Worm (Caenorhabditis elegans) whole organism, L1 larva: ENCODE data around the gene cdc-42.
A peak's percentile ranks its signal among the peaks of the same experiment; 100 is the strongest.

Experiments
- C04F5.9 ChIP-seq: sonication (generic microtip); optimal IDR thresholded peaks from 2 replicates; lab custom pipeline; 2016; ENCODE audit warnings: missing genetic modification characterization, missing compliant biosample characterization
- Y116A8C.19 ChIP-seq: sonication (generic microtip); optimal IDR thresholded peaks from 2 replicates; lab custom pipeline; 2016; ENCODE audit warnings: missing compliant biosample characterization, missing genetic modification characterization, borderline replicate concordance
- aha-1 ChIP-seq: fragments of 150-350 bp; optimal IDR thresholded peaks from 2 replicates; lab custom pipeline; 2014; ENCODE audit warnings: missing biosample characterization, missing genetic modification characterization
- alr-1 ChIP-seq: fragments of 200-800 bp; sonication (Bioruptor generic); optimal IDR thresholded peaks from 2 replicates; lab custom pipeline; 2018; ENCODE audit warnings: borderline replicate concordance, mild to moderate bottlenecking, missing genetic modification characterization, missing compliant biosample characterization
- aly-2 ChIP-seq: fragments of 150-350 bp; optimal IDR thresholded peaks from 2 replicates; lab custom pipeline; 2014; ENCODE audit warnings: missing biosample characterization, missing genetic modification characterization
- ama-1 ChIP-seq: fragments of 150-350 bp; optimal IDR thresholded peaks from 2 replicates; lab custom pipeline; 2014
- ceh-63 ChIP-seq: fragments of 200-800 bp; sonication (Bioruptor generic); optimal IDR thresholded peaks from 2 replicates; lab custom pipeline; 2018; ENCODE audit warnings: mild to moderate bottlenecking, missing genetic modification characterization, missing compliant biosample characterization
- ceh-82 ChIP-seq, 3 experiments: fragments of 150-350 bp in 1 of 3; sonication (generic microtip) in 2 of 3; optimal IDR thresholded peaks; 2 replicates each; lab custom pipeline; 2014 to 2017; ENCODE audit warnings: missing biosample characterization in 3 of 3, missing genetic modification characterization in 3 of 3
- ceh-90 ChIP-seq: sonication (generic microtip); optimal IDR thresholded peaks from 2 replicates; lab custom pipeline; 2016; ENCODE audit warnings: missing genetic modification characterization, missing compliant biosample characterization
- ces-1 ChIP-seq: fragments of 150-350 bp; optimal IDR thresholded peaks from 2 replicates; lab custom pipeline; 2014; ENCODE audit warnings: missing biosample characterization, missing genetic modification reagents, missing genetic modification characterization
- dpl-1 ChIP-seq, 3 experiments: fragments of 150-350 bp in 2 of 3; sonication (generic microtip) in 1 of 3; optimal IDR thresholded peaks; 2 replicates each; lab custom pipeline; 2014 to 2017; ENCODE audit warnings: missing biosample characterization in 3 of 3, missing genetic modification characterization in 3 of 3, missing genetic modification reagents in 3 of 3
- dsc-1 ChIP-seq: sonication (generic microtip); optimal IDR thresholded peaks from 2 replicates; lab custom pipeline; 2016; ENCODE audit warnings: mild to moderate bottlenecking, missing genetic modification characterization, missing compliant biosample characterization
- efl-3 ChIP-seq: fragments of 200-800 bp; sonication (Bioruptor generic); optimal IDR thresholded peaks from 2 replicates; lab custom pipeline; 2018; ENCODE audit warnings: mild to moderate bottlenecking, missing genetic modification characterization, missing compliant biosample characterization
- elt-2 ChIP-seq: sonication (generic microtip); optimal IDR thresholded peaks from 2 replicates; lab custom pipeline; 2016; ENCODE audit warnings: missing genetic modification characterization, mild to moderate bottlenecking, inconsistent platforms, missing compliant biosample characterization, missing genetic modification reagents
- elt-3 ChIP-seq, 6 experiments: fragments of 150-350 bp in 1 of 6; sonication (generic microtip); optimal IDR thresholded peaks; 2 replicates each; lab custom pipeline; 2017 to 2018; ENCODE audit warnings: missing biosample characterization in 6 of 6, missing genetic modification characterization in 6 of 6, inconsistent platforms in 1 of 6
- fkh-4 ChIP-seq: sonication (generic microtip); optimal IDR thresholded peaks from 2 replicates; lab custom pipeline; 2016; ENCODE audit warnings: missing compliant biosample characterization, missing genetic modification characterization, borderline replicate concordance
- fos-1 ChIP-seq: fragments of 150-350 bp; optimal IDR thresholded peaks from 2 replicates; lab custom pipeline; 2014; ENCODE audit warnings: missing biosample characterization, missing genetic modification characterization
- hlh-17 ChIP-seq: fragments of 200-800 bp; sonication (Bioruptor generic); optimal IDR thresholded peaks from 2 replicates; lab custom pipeline; 2018; ENCODE audit warnings: missing genetic modification characterization, mild to moderate bottlenecking, missing compliant biosample characterization, moderate library complexity, borderline replicate concordance
- hpl-2 ChIP-seq: fragments of 150-350 bp; optimal IDR thresholded peaks from 2 replicates; lab custom pipeline; 2014; ENCODE audit warnings: missing biosample characterization, missing genetic modification reagents, missing genetic modification characterization
- irx-1 ChIP-seq: sonication (generic microtip); optimal IDR thresholded peaks from 2 replicates; lab custom pipeline; 2016; ENCODE audit warnings: missing genetic modification characterization, missing compliant biosample characterization
- isw-1 ChIP-seq: fragments of 200-800 bp; sonication (Bioruptor generic); IDR thresholded peaks from 2 replicates; pipeline ENCODE4 v1.3.6; 2022; ENCODE audit warnings: missing genetic modification characterization, missing compliant biosample characterization
- jun-1 ChIP-seq: fragments of 150-350 bp; optimal IDR thresholded peaks from 2 replicates; lab custom pipeline; 2014; ENCODE audit warnings: missing biosample characterization, missing genetic modification reagents, missing genetic modification characterization
- lin-35 ChIP-seq, 2 experiments: fragments of 150-350 bp; optimal IDR thresholded peaks; 2 replicates each; lab custom pipeline; 2014; ENCODE audit warnings: missing biosample characterization in 2 of 2, missing genetic modification characterization in 2 of 2, missing genetic modification reagents in 2 of 2
- lin-39 ChIP-seq: fragments of 150-350 bp; optimal IDR thresholded peaks from 2 replicates; lab custom pipeline; 2014; ENCODE audit warnings: missing biosample characterization, missing genetic modification reagents, missing genetic modification characterization
- lir-3 ChIP-seq: sonication (generic microtip); optimal IDR thresholded peaks from 2 replicates; lab custom pipeline; 2016; ENCODE audit warnings: mild to moderate bottlenecking, missing genetic modification characterization, moderate library complexity, missing compliant biosample characterization; ENCODE audit not compliant: poor library complexity
- lsy-2 ChIP-seq, 2 experiments: fragments of 150-350 bp; optimal IDR thresholded peaks; 2 replicates each; lab custom pipeline; 2014; ENCODE audit warnings: missing biosample characterization in 2 of 2, missing genetic modification characterization in 2 of 2
- mab-9 ChIP-seq: fragments of 200-800 bp; sonication (Bioruptor generic); IDR thresholded peaks from 2 replicates; pipeline ENCODE4 v1.3.6; 2022; ENCODE audit warnings: missing genetic modification reagents, missing genetic modification characterization, missing compliant biosample characterization
- nhr-11 ChIP-seq: fragments of 150-350 bp; optimal IDR thresholded peaks from 2 replicates; lab custom pipeline; 2014; ENCODE audit warnings: missing biosample characterization, missing genetic modification characterization
- nhr-12 ChIP-seq: sonication (generic microtip); optimal IDR thresholded peaks from 2 replicates; lab custom pipeline; 2017; ENCODE audit warnings: missing biosample characterization, missing genetic modification characterization
- nhr-19 ChIP-seq: fragments of 200-800 bp; sonication (Bioruptor generic); conservative IDR thresholded peaks from 2 replicates; pipeline ENCODE4 v1.3.6; 2022; ENCODE audit warnings: missing genetic modification characterization, missing compliant biosample characterization
- nhr-20 ChIP-seq: sonication (generic microtip); optimal IDR thresholded peaks from 2 replicates; lab custom pipeline; 2016; ENCODE audit warnings: mild to moderate bottlenecking, missing genetic modification characterization, missing compliant biosample characterization
- nhr-237 ChIP-seq: fragments of 150-350 bp; optimal IDR thresholded peaks from 2 replicates; lab custom pipeline; 2014; ENCODE audit warnings: missing biosample characterization, missing genetic modification characterization
- nhr-28 ChIP-seq: fragments of 150-350 bp; optimal IDR thresholded peaks from 2 replicates; lab custom pipeline; 2014; ENCODE audit warnings: missing biosample characterization, missing genetic modification characterization
- nhr-47 ChIP-seq: sonication (generic microtip); optimal IDR thresholded peaks from 2 replicates; lab custom pipeline; 2016; ENCODE audit warnings: mild to moderate bottlenecking, missing genetic modification characterization, moderate library complexity, missing compliant biosample characterization
- nhr-71 ChIP-seq: sonication (generic microtip); optimal IDR thresholded peaks from 2 replicates; lab custom pipeline; 2016; ENCODE audit warnings: mild to moderate bottlenecking, missing genetic modification characterization, moderate library complexity, missing compliant biosample characterization
- nhr-76 ChIP-seq: sonication (generic microtip); optimal IDR thresholded peaks from 2 replicates; lab custom pipeline; 2017; ENCODE audit warnings: missing biosample characterization, missing genetic modification characterization
- nhr-77 ChIP-seq: fragments of 150-350 bp; optimal IDR thresholded peaks from 2 replicates; lab custom pipeline; 2014; ENCODE audit warnings: missing biosample characterization, missing genetic modification characterization
- nhr-84 ChIP-seq: sonication (generic microtip); optimal IDR thresholded peaks from 2 replicates; lab custom pipeline; 2017; ENCODE audit warnings: missing biosample characterization, missing genetic modification characterization
- nhr-85 ChIP-seq: sonication (generic microtip); peaks from one replicate; lab custom pipeline; 2016; ENCODE audit warnings: missing genetic modification characterization, inconsistent platforms, missing compliant biosample characterization
- nhr-90 ChIP-seq: sonication (generic microtip); optimal IDR thresholded peaks from 2 replicates; lab custom pipeline; 2016; ENCODE audit warnings: mild to moderate bottlenecking, missing genetic modification characterization, missing compliant biosample characterization; ENCODE audit not compliant: poor library complexity
- pag-3 ChIP-seq: sonication (generic microtip); optimal IDR thresholded peaks from 2 replicates; lab custom pipeline; 2017; ENCODE audit warnings: missing genetic modification characterization, mild to moderate bottlenecking, missing compliant biosample characterization, antibody characterized with exemption, borderline replicate concordance; ENCODE audit not compliant: insufficient read depth
- pax-3 ChIP-seq: fragments of 200-800 bp; sonication (Bioruptor generic); optimal IDR thresholded peaks from 2 replicates; lab custom pipeline; 2018; ENCODE audit warnings: mild to moderate bottlenecking, missing genetic modification characterization, moderate library complexity, missing compliant biosample characterization
- skn-1 ChIP-seq: fragments of 150-350 bp; optimal IDR thresholded peaks from 2 replicates; lab custom pipeline; 2014; ENCODE audit warnings: missing biosample characterization, missing genetic modification characterization
- snpc-4 ChIP-seq: fragments of 150-350 bp; optimal IDR thresholded peaks from 2 replicates; lab custom pipeline; 2014; ENCODE audit warnings: missing biosample characterization, missing genetic modification characterization
- sptf-1 ChIP-seq: fragments of 150-350 bp; optimal IDR thresholded peaks from 2 replicates; lab custom pipeline; 2014; ENCODE audit warnings: missing biosample characterization, missing genetic modification characterization
- tbx-2 ChIP-seq: sonication (generic microtip); optimal IDR thresholded peaks from 2 replicates; lab custom pipeline; 2016; ENCODE audit warnings: missing genetic modification characterization, missing compliant biosample characterization
- unc-130 ChIP-seq: fragments of 150-350 bp; optimal IDR thresholded peaks from 2 replicates; lab custom pipeline; 2017; ENCODE audit warnings: missing biosample characterization, missing genetic modification characterization, inconsistent platforms
- unc-62 ChIP-seq: fragments of 150-350 bp; optimal IDR thresholded peaks from 2 replicates; lab custom pipeline; 2014; ENCODE audit warnings: missing biosample characterization, missing genetic modification reagents, missing genetic modification characterization
- unc-86 ChIP-seq: sonication (generic microtip); optimal IDR thresholded peaks from 2 replicates; lab custom pipeline; 2016; ENCODE audit warnings: missing genetic modification characterization, missing compliant biosample characterization
- zag-1 ChIP-seq: fragments of 150-350 bp; optimal IDR thresholded peaks from 2 replicates; lab custom pipeline; 2014; ENCODE audit warnings: missing biosample characterization, missing genetic modification characterization
- zip-4 ChIP-seq: fragments of 200-800 bp; sonication (Bioruptor generic); optimal IDR thresholded peaks from 2 replicates; lab custom pipeline; 2018; ENCODE audit warnings: mild to moderate bottlenecking, missing genetic modification characterization, moderate library complexity, missing compliant biosample characterization
- ztf-11 ChIP-seq, 2 experiments: sonication (generic microtip); optimal IDR thresholded peaks; 2 replicates each; lab custom pipeline; 2016 to 2017; ENCODE audit warnings: missing genetic modification characterization in 2 of 2, missing biosample characterization in 1 of 2, missing compliant biosample characterization in 1 of 2

The cdc-42 gene

ce11 chrII:7642016-7642653, 25.9 kb downstream of the cdc-42 start:
- TF ChIP-seq nhr-12 (tag; lab: Kevin White, UChicago) (no peak), nhr-11 (no peak), isw-1 (peak; percentile 57), lin-39 (tag; lab: Kevin White, UChicago) (peak; percentile 35), fkh-4 (tag; lab: Kevin White, UChicago) (peak; percentile 18), aly-2 (tag; lab: Kevin White, UChicago) (no peak), lsy-2 (tag; optimal IDR thresholded peaks at IDR 0.05; lab: Kevin White, UChicago) (peak; percentile 44 to 74), ceh-63 (no peak), nhr-28 (tag; lab: Kevin White, UChicago) (no peak), mab-9 (GFP tag; lab: Robert Waterston, UW) (peak; percentile 52; the same call in 1 of the 2 replicates), unc-62 (GFP tag; lab: Kevin White, UChicago) (no peak), tbx-2 (tag; lab: Kevin White, UChicago) (peak; percentile 74), skn-1 (tag; lab: Kevin White, UChicago) (no peak), ztf-11 (tag; optimal IDR thresholded peaks at IDR 0.05; lab: Kevin White, UChicago) (peak in 1 of 2 experiments; percentile 36), hpl-2 (no peak), snpc-4 (tag; lab: Kevin White, UChicago) (no peak), zag-1 (tag; lab: Kevin White, UChicago) (peak; percentile 64), nhr-76 (tag; lab: Kevin White, UChicago) (no peak), unc-130 (tag; lab: Kevin White, UChicago) (peak; percentile 71), ama-1 (lab: Kevin White, UChicago) (peak; percentile 38), irx-1 (tag; lab: Kevin White, UChicago) (peak; percentile 29), nhr-77 (no peak), elt-3 (tag; optimal IDR thresholded peaks at IDR 0.05; lab: Kevin White, UChicago) (no peak), pag-3 (tag; lab: Kevin White, UChicago) (no peak), elt-2 (tag; lab: Kevin White, UChicago) (no peak), nhr-71 (tag; lab: Kevin White, UChicago) (peak; percentile 92), nhr-85 (tag; lab: Kevin White, UChicago) (no peak), dpl-1 (GFP tag; optimal IDR thresholded peaks at IDR 0.05; lab: Kevin White, UChicago) (peak in 1 of 3 experiments; percentile 10), ces-1 (GFP tag; lab: Kevin White, UChicago) (no peak), nhr-19 (GFP tag; lab: Robert Waterston, UW) (peak; percentile 70), nhr-90 (tag; lab: Kevin White, UChicago) (no peak), pax-3 (tag; lab: Kevin White, UChicago) (no peak), lin-35 (GFP tag; optimal IDR thresholded peaks at IDR 0.05; lab: Kevin White, UChicago) (peak in 1 of 2 experiments; percentile 47), jun-1 (tag; lab: Kevin White, UChicago) (peak; percentile 31), nhr-20 (tag; lab: Kevin White, UChicago) (peak; percentile 67), nhr-47 (peak; percentile 71), unc-86 (tag; lab: Kevin White, UChicago) (peak; percentile 80), nhr-237 (no peak), ceh-90 (tag; lab: Kevin White, UChicago) (no peak), hlh-17 (GFP tag; lab: Kevin White, UChicago) (no peak), Y116A8C.19 (no peak), nhr-84 (tag; lab: Kevin White, UChicago) (no peak), zip-4 (GFP tag; lab: Kevin White, UChicago) (no peak), fos-1 (tag; lab: Kevin White, UChicago) (no peak), alr-1 (tag; lab: Kevin White, UChicago) (no peak), sptf-1 (tag; lab: Kevin White, UChicago) (no peak), efl-3 (GFP tag; lab: Kevin White, UChicago) (no peak), lir-3 (tag; lab: Kevin White, UChicago) (no peak), dsc-1 (tag; lab: Kevin White, UChicago) (peak; percentile 67), C04F5.9 (tag; lab: Kevin White, UChicago) (no peak), aha-1 (tag; lab: Kevin White, UChicago) (no peak), ceh-82 (tag; optimal IDR thresholded peaks at IDR 0.05; lab: Kevin White, UChicago) (peak; percentile 34 to 77 (median 48))
